Worm (Caenorhabditis elegans) whole organism, L1 larva: Measurements from ENCODE around the gene ptpn-22.

Experiments used
- C04F5.9 ChIP-seq: sonication (generic microtip); optimal IDR thresholded peaks from 2 replicates; lab custom pipeline; 2016; ENCODE audit warnings: missing genetic modification characterization, missing compliant biosample characterization
- C16A3.4 ChIP-seq: fragments of 150-350 bp; optimal IDR thresholded peaks from 2 replicates; lab custom pipeline; 2014; ENCODE audit warnings: missing biosample characterization, missing genetic modification characterization
- C34B4.2 ChIP-seq: sonication (generic microtip); optimal IDR thresholded peaks from 2 replicates; lab custom pipeline; 2017; ENCODE audit warnings: mild to moderate bottlenecking, missing genetic modification characterization, missing compliant biosample characterization
- F16B12.6 ChIP-seq: fragments of 150-350 bp; optimal IDR thresholded peaks from 2 replicates; lab custom pipeline; 2014; ENCODE audit warnings: missing biosample characterization, missing genetic modification characterization
- aha-1 ChIP-seq: fragments of 150-350 bp; optimal IDR thresholded peaks from 2 replicates; lab custom pipeline; 2014; ENCODE audit warnings: missing biosample characterization, missing genetic modification characterization
- blmp-1 ChIP-seq: fragments of 150-350 bp; optimal IDR thresholded peaks from 2 replicates; lab custom pipeline; 2014; ENCODE audit warnings: missing biosample characterization, missing genetic modification characterization
- ceh-63 ChIP-seq: fragments of 200-800 bp; sonication (Bioruptor generic); optimal IDR thresholded peaks from 2 replicates; lab custom pipeline; 2018; ENCODE audit warnings: mild to moderate bottlenecking, missing genetic modification characterization, missing compliant biosample characterization
- ceh-82 ChIP-seq, 3 experiments: fragments of 150-350 bp in 1 of 3; sonication (generic microtip) in 2 of 3; optimal IDR thresholded peaks; 2 replicates each; lab custom pipeline; 2014 to 2017; ENCODE audit warnings: missing biosample characterization in 3 of 3, missing genetic modification characterization in 3 of 3
- ceh-88 ChIP-seq: fragments of 200-800 bp; sonication (Bioruptor generic); IDR thresholded peaks from 2 replicates; pipeline ENCODE4 v1.3.6; 2022; ENCODE audit warnings: missing genetic modification characterization, missing compliant biosample characterization
- ceh-90 ChIP-seq: sonication (generic microtip); optimal IDR thresholded peaks from 2 replicates; lab custom pipeline; 2016; ENCODE audit warnings: missing genetic modification characterization, missing compliant biosample characterization
- ces-1 ChIP-seq: fragments of 150-350 bp; optimal IDR thresholded peaks from 2 replicates; lab custom pipeline; 2014; ENCODE audit warnings: missing biosample characterization, missing genetic modification reagents, missing genetic modification characterization
- dsc-1 ChIP-seq: sonication (generic microtip); optimal IDR thresholded peaks from 2 replicates; lab custom pipeline; 2016; ENCODE audit warnings: mild to moderate bottlenecking, missing genetic modification characterization, missing compliant biosample characterization
- efl-1 ChIP-seq, 4 experiments: fragments of 150-350 bp; optimal IDR thresholded peaks in 3 of 4; peaks in 1 of 4; 1 replicate in 1 of 4; 2 replicates in 3 of 4; lab custom pipeline; 2014; ENCODE audit warnings: missing biosample characterization in 2 of 4, missing genetic modification characterization in 2 of 4, missing genetic modification reagents in 2 of 4
- egl-27 ChIP-seq, 2 experiments: fragments of 150-350 bp in 1 of 2; sonication (generic microtip); optimal IDR thresholded peaks; 3 replicates each; lab custom pipeline; 2017 to 2018; ENCODE audit warnings: missing biosample characterization in 2 of 2, missing genetic modification characterization in 2 of 2, missing genetic modification reagents in 2 of 2
- elt-2 ChIP-seq: sonication (generic microtip); optimal IDR thresholded peaks from 2 replicates; lab custom pipeline; 2016; ENCODE audit warnings: missing genetic modification characterization, mild to moderate bottlenecking, inconsistent platforms, missing compliant biosample characterization, missing genetic modification reagents
- elt-3 ChIP-seq, 6 experiments: fragments of 150-350 bp in 1 of 6; sonication (generic microtip); optimal IDR thresholded peaks; 2 replicates each; lab custom pipeline; 2017 to 2018; ENCODE audit warnings: missing biosample characterization in 6 of 6, missing genetic modification characterization in 6 of 6, inconsistent platforms in 1 of 6
- ets-5 ChIP-seq: fragments of 200-800 bp; sonication (Bioruptor generic); IDR thresholded peaks from 2 replicates; pipeline ENCODE4 v1.3.6; 2022; ENCODE audit warnings: missing genetic modification characterization, missing compliant biosample characterization
- fkh-4 ChIP-seq: sonication (generic microtip); optimal IDR thresholded peaks from 2 replicates; lab custom pipeline; 2016; ENCODE audit warnings: missing compliant biosample characterization, missing genetic modification characterization, borderline replicate concordance
- hlh-17 ChIP-seq: fragments of 200-800 bp; sonication (Bioruptor generic); optimal IDR thresholded peaks from 2 replicates; lab custom pipeline; 2018; ENCODE audit warnings: missing genetic modification characterization, mild to moderate bottlenecking, missing compliant biosample characterization, moderate library complexity, borderline replicate concordance
- hlh-4 ChIP-seq: sonication (generic microtip); optimal IDR thresholded peaks from 2 replicates; lab custom pipeline; 2016; ENCODE audit warnings: mild to moderate bottlenecking, missing genetic modification characterization, missing compliant biosample characterization
- irx-1 ChIP-seq: sonication (generic microtip); optimal IDR thresholded peaks from 2 replicates; lab custom pipeline; 2016; ENCODE audit warnings: missing genetic modification characterization, missing compliant biosample characterization
- lin-13 ChIP-seq: fragments of 150-350 bp; optimal IDR thresholded peaks from 2 replicates; lab custom pipeline; 2014; ENCODE audit warnings: missing biosample characterization, missing genetic modification reagents, missing genetic modification characterization
- lin-14 ChIP-seq: fragments of 200-800 bp; sonication (Bioruptor generic); optimal IDR thresholded peaks from 2 replicates; lab custom pipeline; 2018; ENCODE audit warnings: mild to moderate bottlenecking, missing genetic modification characterization, moderate library complexity, missing compliant biosample characterization
- lin-15B ChIP-seq: fragments of 150-350 bp; sonication (generic microtip); optimal IDR thresholded peaks from 3 replicates; lab custom pipeline; 2014; ENCODE audit warnings: missing biosample characterization, missing genetic modification characterization
- lir-3 ChIP-seq: sonication (generic microtip); optimal IDR thresholded peaks from 2 replicates; lab custom pipeline; 2016; ENCODE audit warnings: mild to moderate bottlenecking, missing genetic modification characterization, moderate library complexity, missing compliant biosample characterization; ENCODE audit not compliant: poor library complexity
- lsy-2 ChIP-seq, 2 experiments: fragments of 150-350 bp; optimal IDR thresholded peaks; 2 replicates each; lab custom pipeline; 2014; ENCODE audit warnings: missing biosample characterization in 2 of 2, missing genetic modification characterization in 2 of 2
- mab-9 ChIP-seq: fragments of 200-800 bp; sonication (Bioruptor generic); IDR thresholded peaks from 2 replicates; pipeline ENCODE4 v1.3.6; 2022; ENCODE audit warnings: missing genetic modification reagents, missing genetic modification characterization, missing compliant biosample characterization
- mdl-1 ChIP-seq, 2 experiments: fragments of 150-350 bp; optimal IDR thresholded peaks; 2 replicates each; lab custom pipeline; 2014 to 2017; ENCODE audit warnings: missing biosample characterization in 2 of 2, missing genetic modification characterization in 2 of 2, inconsistent platforms in 1 of 2
- mef-2 ChIP-seq: fragments of 150-350 bp; optimal IDR thresholded peaks from 2 replicates; lab custom pipeline; 2014; ENCODE audit warnings: missing biosample characterization, missing genetic modification characterization
- mep-1 ChIP-seq: fragments of 150-350 bp; optimal IDR thresholded peaks from 2 replicates; lab custom pipeline; 2014; ENCODE audit warnings: missing biosample characterization, missing genetic modification characterization
- nhr-19 ChIP-seq: fragments of 200-800 bp; sonication (Bioruptor generic); conservative IDR thresholded peaks from 2 replicates; pipeline ENCODE4 v1.3.6; 2022; ENCODE audit warnings: missing genetic modification characterization, missing compliant biosample characterization
- nhr-20 ChIP-seq: sonication (generic microtip); optimal IDR thresholded peaks from 2 replicates; lab custom pipeline; 2016; ENCODE audit warnings: mild to moderate bottlenecking, missing genetic modification characterization, missing compliant biosample characterization
- nhr-47 ChIP-seq: sonication (generic microtip); optimal IDR thresholded peaks from 2 replicates; lab custom pipeline; 2016; ENCODE audit warnings: mild to moderate bottlenecking, missing genetic modification characterization, moderate library complexity, missing compliant biosample characterization
- nhr-71 ChIP-seq: sonication (generic microtip); optimal IDR thresholded peaks from 2 replicates; lab custom pipeline; 2016; ENCODE audit warnings: mild to moderate bottlenecking, missing genetic modification characterization, moderate library complexity, missing compliant biosample characterization
- nhr-76 ChIP-seq: sonication (generic microtip); optimal IDR thresholded peaks from 2 replicates; lab custom pipeline; 2017; ENCODE audit warnings: missing biosample characterization, missing genetic modification characterization
- nhr-84 ChIP-seq: sonication (generic microtip); optimal IDR thresholded peaks from 2 replicates; lab custom pipeline; 2017; ENCODE audit warnings: missing biosample characterization, missing genetic modification characterization
- pag-3 ChIP-seq: sonication (generic microtip); optimal IDR thresholded peaks from 2 replicates; lab custom pipeline; 2017; ENCODE audit warnings: missing genetic modification characterization, mild to moderate bottlenecking, missing compliant biosample characterization, antibody characterized with exemption, borderline replicate concordance; ENCODE audit not compliant: insufficient read depth
- pax-3 ChIP-seq: fragments of 200-800 bp; sonication (Bioruptor generic); optimal IDR thresholded peaks from 2 replicates; lab custom pipeline; 2018; ENCODE audit warnings: mild to moderate bottlenecking, missing genetic modification characterization, moderate library complexity, missing compliant biosample characterization
- skn-1 ChIP-seq: fragments of 150-350 bp; optimal IDR thresholded peaks from 2 replicates; lab custom pipeline; 2014; ENCODE audit warnings: missing biosample characterization, missing genetic modification characterization
- snpc-4 ChIP-seq: fragments of 150-350 bp; optimal IDR thresholded peaks from 2 replicates; lab custom pipeline; 2014; ENCODE audit warnings: missing biosample characterization, missing genetic modification characterization
- sox-4 ChIP-seq: sonication (generic microtip); optimal IDR thresholded peaks from 2 replicates; lab custom pipeline; 2016; ENCODE audit warnings: missing genetic modification characterization, missing compliant biosample characterization
- sptf-1 ChIP-seq: fragments of 150-350 bp; optimal IDR thresholded peaks from 2 replicates; lab custom pipeline; 2014; ENCODE audit warnings: missing biosample characterization, missing genetic modification characterization
- sup-37 ChIP-seq: fragments of 200-800 bp; sonication (Bioruptor generic); optimal IDR thresholded peaks from 2 replicates; lab custom pipeline; 2018; ENCODE audit warnings: mild to moderate bottlenecking, missing genetic modification characterization, missing compliant biosample characterization
- swsn-7 ChIP-seq: sonication (generic microtip); optimal IDR thresholded peaks from 2 replicates; lab custom pipeline; 2016; ENCODE audit warnings: missing genetic modification characterization, missing compliant biosample characterization
- unc-130 ChIP-seq: fragments of 150-350 bp; optimal IDR thresholded peaks from 2 replicates; lab custom pipeline; 2017; ENCODE audit warnings: missing biosample characterization, missing genetic modification characterization, inconsistent platforms
- unc-30 ChIP-seq: sonication (generic microtip); optimal IDR thresholded peaks from 2 replicates; lab custom pipeline; 2017; ENCODE audit warnings: missing biosample characterization, missing genetic modification characterization
- unc-62 ChIP-seq: fragments of 150-350 bp; optimal IDR thresholded peaks from 2 replicates; lab custom pipeline; 2014; ENCODE audit warnings: missing biosample characterization, missing genetic modification reagents, missing genetic modification characterization
- unc-86 ChIP-seq: sonication (generic microtip); optimal IDR thresholded peaks from 2 replicates; lab custom pipeline; 2016; ENCODE audit warnings: missing genetic modification characterization, missing compliant biosample characterization
- unc-98 ChIP-seq: fragments of 200-800 bp; sonication (Bioruptor generic); IDR thresholded peaks from 2 replicates; pipeline ENCODE4 v1.3.6; 2022; ENCODE audit warnings: missing genetic modification characterization, missing compliant biosample characterization
- vab-15 ChIP-seq: sonication (generic microtip); optimal IDR thresholded peaks from 2 replicates; lab custom pipeline; 2017; ENCODE audit warnings: missing genotype, mild to moderate bottlenecking, missing genetic modification characterization, missing compliant biosample characterization
- xbp-1 ChIP-seq: sonication (generic microtip); optimal IDR thresholded peaks from 2 replicates; lab custom pipeline; 2016; ENCODE audit warnings: missing genetic modification characterization, missing compliant biosample characterization
- zag-1 ChIP-seq: fragments of 150-350 bp; optimal IDR thresholded peaks from 2 replicates; lab custom pipeline; 2014; ENCODE audit warnings: missing biosample characterization, missing genetic modification characterization
- ztf-11 ChIP-seq, 2 experiments: sonication (generic microtip); optimal IDR thresholded peaks; 2 replicates each; lab custom pipeline; 2016 to 2017; ENCODE audit warnings: missing genetic modification characterization in 2 of 2, missing biosample characterization in 1 of 2, missing compliant biosample characterization in 1 of 2

Gene ptpn-22

ce11 chrIV:1687151-1687550 is 52.9 kb downstream of the ptpn-22 start (continued):
- TF ChIP-seq lsy-2 (tag; optimal IDR thresholded peaks at IDR 0.05; lab: Kevin White, UChicago) (no peak), aha-1 (tag; lab: Kevin White, UChicago) (no peak), lin-13 (GFP tag; lab: Kevin White, UChicago) (no peak), hlh-17 (GFP tag; lab: Kevin White, UChicago) (no peak), lin-15B (tag; lab: Kevin White, UChicago) (no peak), ceh-90 (tag; lab: Kevin White, UChicago) (peak; percentile 50), F16B12.6 (tag; lab: Kevin White, UChicago) (no peak), unc-30 (tag; lab: Kevin White, UChicago) (no peak), ceh-88 (GFP tag; lab: Robert Waterston, UW) (no peak), vab-15 (tag; lab: Kevin White, UChicago) (no peak), ztf-11 (tag; optimal IDR thresholded peaks at IDR 0.05; lab: Kevin White, UChicago) (peak in 1 of 2 experiments; percentile 56), elt-2 (tag; lab: Kevin White, UChicago) (peak; percentile 67), hlh-4 (tag; lab: Kevin White, UChicago) (no peak), fkh-4 (tag; lab: Kevin White, UChicago) (peak; percentile 44), C34B4.2 (tag; lab: Kevin White, UChicago) (no peak), mef-2 (tag; lab: Kevin White, UChicago) (no peak), nhr-19 (GFP tag; lab: Robert Waterston, UW) (no peak), nhr-47 (tag; lab: Kevin White, UChicago) (peak; percentile 43), swsn-7 (tag; lab: Kevin White, UChicago) (peak; percentile 4), nhr-84 (tag; lab: Kevin White, UChicago) (no peak), snpc-4 (tag; lab: Kevin White, UChicago) (no peak), ceh-82 (tag; optimal IDR thresholded peaks at IDR 0.05; lab: Kevin White, UChicago) (no peak), lir-3 (tag; lab: Kevin White, UChicago) (peak; percentile 66), mep-1 (tag; lab: Kevin White, UChicago) (no peak), nhr-76 (tag; lab: Kevin White, UChicago) (no peak), mdl-1 (tag; optimal IDR thresholded peaks at IDR 0.05; lab: Kevin White, UChicago) (no peak), ceh-63 (GFP tag; lab: Kevin White, UChicago) (no peak), nhr-71 (peak; percentile 43), unc-98 (GFP tag; lab: Robert Waterston, UW) (peak; percentile 77), dsc-1 (tag; lab: Kevin White, UChicago) (peak; percentile 30), unc-130 (tag; lab: Kevin White, UChicago) (no peak), efl-1 (optimal IDR thresholded peaks at IDR 0.05; lab: Kevin White, UChicago) (peak in 1 of 2 experiments; percentile 10), efl-1 (GFP tag; optimal IDR thresholded peaks at IDR 0.05 in 1 of 2; lab: Kevin White, UChicago) (no peak), C16A3.4 (tag; lab: Kevin White, UChicago) (no peak), ces-1 (GFP tag; lab: Kevin White, UChicago) (no peak), lin-14 (GFP tag; lab: Kevin White, UChicago) (no peak), blmp-1 (tag; lab: Kevin White, UChicago) (no peak), nhr-20 (tag; lab: Kevin White, UChicago) (no peak), sptf-1 (tag; lab: Kevin White, UChicago) (no peak), unc-62 (GFP tag; lab: Kevin White, UChicago) (no peak), ets-5 (no peak), zag-1 (no peak), pax-3 (tag; lab: Kevin White, UChicago) (peak; percentile 33), skn-1 (tag; lab: Kevin White, UChicago) (no peak), C04F5.9 (tag; lab: Kevin White, UChicago) (no peak), mab-9 (GFP tag; lab: Robert Waterston, UW) (no peak), irx-1 (tag; lab: Kevin White, UChicago) (no peak), sox-4 (tag; lab: Kevin White, UChicago) (peak; percentile 31), sup-37 (GFP tag; lab: Kevin White, UChicago) (no peak), unc-86 (tag; lab: Kevin White, UChicago) (no peak), egl-27 (tag; optimal IDR thresholded peaks at IDR 0.05; lab: Kevin White, UChicago) (no peak), xbp-1 (tag; lab: Kevin White, UChicago) (peak; percentile 4), pag-3 (tag; lab: Kevin White, UChicago) (no peak), elt-3 (tag; optimal IDR thresholded peaks at IDR 0.05; lab: Kevin White, UChicago) (no peak)
